Worm (Caenorhabditis elegans) whole organism, dauer: Measurements from ENCODE around the gene F13H8.5.

ENCODE experiments used
- unc-62 ChIP-seq: sonication (generic microtip); optimal IDR thresholded peaks from 2 replicates; lab custom pipeline; 2017; ENCODE audit warnings: missing biosample characterization, missing genetic modification reagents, missing genetic modification characterization

Gene F13H8.5

ce11 chrII:6223755-6224154 is 32.2 kb downstream of the F13H8.5 start:
- TF ChIP-seq unc-62 (GFP tag; lab: Kevin White, UChicago): no peak

ce11 chrII:6222558-6222957 is 33.4 kb downstream of the F13H8.5 start, which contains the start of gene C30B5.6:
C30B5.6 (minus strand) TSS chrII:6222658.
- TF ChIP-seq unc-62 (GFP tag; lab: Kevin White, UChicago): no peak

- TF ChIP-seq unc-62 (GFP tag; lab: Kevin White, UChicago): no peak
Measured at ce11 chrII:6221470-6221869, 34.5 kb downstream of the F13H8.5 start.

- no peak for TF ChIP-seq unc-62 (GFP tag; lab: Kevin White, UChicago)
Measured at ce11 chrII:6219346-6219745, 36.6 kb downstream of the F13H8.5 start, which contains the start of gene mks-2. mks-2 (minus strand) TSS chrII:6219446.

ce11 chrII:6208116-6208515 is 47.8 kb downstream of the F13H8.5 start, which contains the start of gene daf-37:
daf-37 (minus strand) TSS chrII:6208216.
- TF ChIP-seq unc-62 (GFP tag; lab: Kevin White, UChicago): no peak

ce11 chrII:6207252-6207651 is 48.7 kb downstream of the F13H8.5 start:
- no peak for TF ChIP-seq unc-62 (GFP tag; lab: Kevin White, UChicago)

- TF ChIP-seq unc-62 (GFP tag; lab: Kevin White, UChicago): no peak
Measured at ce11 chrII:6202910-6203309, 53.0 kb downstream of the F13H8.5 start, which contains the start of gene C30B5.17. C30B5.17 (minus strand) TSS chrII:6203010.
